Worm (Caenorhabditis elegans) whole organism, early embryonic: ENCODE results near the gene F26A1.19.

ENCODE experiments used
- ama-1 ChIP-seq: fragments of 150-350 bp; optimal IDR thresholded peaks from 2 replicates; lab custom pipeline; 2014
- ceh-13 ChIP-seq: fragments of 200-800 bp; sonication (Bioruptor generic); optimal IDR thresholded peaks from 2 replicates; lab custom pipeline; 2018; ENCODE audit warnings: mild to moderate bottlenecking, missing genetic modification characterization, missing compliant biosample characterization
- flt-1 ChIP-seq: fragments of 200-800 bp; sonication (Bioruptor generic); IDR thresholded peaks from 2 replicates; pipeline ENCODE4 v1.3.6; 2022; ENCODE audit warnings: missing genetic modification characterization, missing compliant biosample characterization
- pes-1 ChIP-seq: fragments of 200-800 bp; sonication (Bioruptor generic); IDR thresholded peaks from 2 replicates; pipeline ENCODE4 v1.3.6; 2022; ENCODE audit warnings: missing genetic modification reagents, missing genetic modification characterization, missing compliant biosample characterization

ce11 chrIII:4861744-4862401 lies 24.3 kb downstream of the F26A1.19 start, which contains the start of the genes C35D10.10 and C35D10.5:
- TF ChIP-seq pes-1 (GFP tag; lab: Robert Waterston, UW) (no peak), ceh-13 (GFP tag; lab: Kevin White, UChicago) (no peak), ama-1 (lab: Kevin White, UChicago) (no peak), flt-1 (GFP tag; lab: Robert Waterston, UW) (no peak)
